Fruit fly (Drosophila melanogaster) Kc167 (cell line): ENCODE results near the gene Cbp20.

Experiments used
- Myc ChIP-seq: fragments of >200 bp; optimal IDR thresholded peaks from 2 replicates; lab custom pipeline; 2017; ENCODE audit warnings: missing external identifiers
- Sin3A ChIP-seq: fragments of >200 bp; optimal IDR thresholded peaks from 2 replicates; lab custom pipeline; 2018; ENCODE audit warnings: missing external identifiers
- h ChIP-seq: fragments of >200 bp; optimal IDR thresholded peaks from 3 replicates; lab custom pipeline; 2018; ENCODE audit warnings: missing external identifiers
- insv ChIP-seq: fragments of >200 bp; optimal IDR thresholded peaks from 3 replicates; lab custom pipeline; 2018; ENCODE audit warnings: missing external identifiers
- psq ChIP-seq: fragments of >200 bp; optimal IDR thresholded peaks from 2 replicates; lab custom pipeline; 2017; ENCODE audit warnings: missing external identifiers
- ttk ChIP-seq: sonication (Bioruptor generic); optimal IDR thresholded peaks from 2 replicates; lab custom pipeline; 2017; ENCODE audit warnings: missing external identifiers

Gene Cbp20

DNA sequence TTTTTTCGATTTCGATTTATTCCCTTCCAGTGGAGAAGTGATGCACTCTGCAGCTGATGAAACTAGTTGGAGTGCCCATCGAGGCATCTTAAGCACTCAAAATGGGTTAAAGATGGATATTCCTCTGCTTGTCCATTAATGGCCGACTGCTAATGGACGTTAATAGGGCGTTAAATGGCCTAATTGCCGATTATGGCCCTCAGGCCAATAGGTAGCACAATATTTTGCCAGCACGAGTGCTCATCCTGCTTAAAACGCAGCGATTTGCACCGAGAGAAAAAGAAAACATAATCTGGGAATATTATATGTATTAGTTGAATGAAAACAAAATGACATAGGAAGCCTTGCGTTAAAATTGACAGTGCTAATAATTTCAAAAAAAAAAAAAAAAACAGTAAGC, 44.0 kb downstream of the Cbp20 start, which contains the start of gene CG44158:
TSS of gene CG44158 (plus strand) at position 301 of the 400 bp plus-strand sequence.
- TF ChIP-seq Myc (lab: Kevin White, UChicago) (no peak), insv (no peak), psq (lab: Kevin White, UChicago) (no peak), Sin3A (lab: Kevin White, UChicago) (no peak), h (lab: Kevin White, UChicago) (no peak), ttk (lab: Kevin White, UChicago) (no peak)
